Fruit fly (Drosophila melanogaster) whole organism, embryonic: Measurements from ENCODE around the gene Nadsyn.

Experiments
- CG10267 ChIP-seq: fragments of 200-800 bp; sonication (Bioruptor generic); optimal IDR thresholded peaks from 2 replicates; lab custom pipeline; 2018; ENCODE audit warnings: missing biosample characterization, mild to moderate bottlenecking, missing genetic modification characterization, moderate library complexity
- CG10565 ChIP-seq: fragments of 200-800 bp; sonication (Bioruptor generic); optimal IDR thresholded peaks from 3 replicates; lab custom pipeline; 2016; ENCODE audit warnings: missing biosample characterization, mild to moderate bottlenecking, missing genetic modification characterization
- CG11247 ChIP-seq: fragments of 200-800 bp; sonication (Bioruptor generic); IDR thresholded peaks from 2 replicates; pipeline ENCODE4 v1.3.6; 2022; ENCODE audit warnings: missing biosample characterization, missing genetic modification characterization
- CG11456 ChIP-seq: fragments of 200-800 bp; sonication (Bioruptor generic); IDR thresholded peaks from 3 replicates; pipeline ENCODE4 v1.3.6; 2022; ENCODE audit warnings: missing biosample characterization, missing genetic modification characterization
- CG12104 ChIP-seq: fragments of 200-800 bp; sonication (Bioruptor generic); optimal IDR thresholded peaks from 3 replicates; lab custom pipeline; 2016; ENCODE audit warnings: missing biosample characterization, missing genetic modification characterization
- CG15269 ChIP-seq: fragments of 200-800 bp; sonication (Bioruptor generic); optimal IDR thresholded peaks from 2 replicates; lab custom pipeline; 2018; ENCODE audit warnings: missing biosample characterization, mild to moderate bottlenecking, missing genetic modification characterization, moderate library complexity
- CG1602 ChIP-seq: fragments of 200-800 bp; sonication (Bioruptor generic); optimal IDR thresholded peaks from 3 replicates; lab custom pipeline; 2016; ENCODE audit warnings: missing biosample characterization, missing genetic modification characterization
- CG16779 ChIP-seq: fragments of 200-800 bp; sonication (Bioruptor generic); IDR thresholded peaks from 2 replicates; pipeline ENCODE4 v1.3.6; 2022; ENCODE audit warnings: missing biosample characterization, missing genetic modification characterization
- CG18011 ChIP-seq: fragments of 200-800 bp; sonication (Bioruptor generic); optimal IDR thresholded peaks from 2 replicates; lab custom pipeline; 2017; ENCODE audit warnings: missing biosample characterization, missing genetic modification characterization, mild to moderate bottlenecking, moderate library complexity, missing genotype
- CG1832 ChIP-seq: fragments of 200-800 bp; sonication (Bioruptor generic); optimal IDR thresholded peaks from 2 replicates; lab custom pipeline; 2017; ENCODE audit warnings: missing biosample characterization, mild to moderate bottlenecking, missing genetic modification characterization, inconsistent platforms
- CG30403 ChIP-seq: fragments of 200-800 bp; sonication (Bioruptor generic); optimal IDR thresholded peaks from 3 replicates; lab custom pipeline; 2016; ENCODE audit warnings: missing biosample characterization, missing genetic modification characterization
- CG34422 ChIP-seq: fragments of 200-800 bp; sonication (Bioruptor generic); IDR thresholded peaks from 3 replicates; pipeline ENCODE4 v1.3.6; 2022; ENCODE audit warnings: missing biosample characterization, missing genetic modification characterization
- CG7271 ChIP-seq: fragments of 200-800 bp; sonication (Bioruptor generic); optimal IDR thresholded peaks from 2 replicates; lab custom pipeline; 2018; ENCODE audit warnings: missing biosample characterization, mild to moderate bottlenecking, missing genetic modification characterization, moderate library complexity
- CG7987 ChIP-seq: fragments of 200-800 bp; sonication (Bioruptor generic); optimal IDR thresholded peaks from 2 replicates; lab custom pipeline; 2018; ENCODE audit warnings: missing biosample characterization, mild to moderate bottlenecking, missing genetic modification characterization, moderate library complexity
- CG8089 ChIP-seq: fragments of 200-800 bp; sonication (Bioruptor generic); optimal IDR thresholded peaks from 3 replicates; lab custom pipeline; 2016; ENCODE audit warnings: missing biosample characterization, missing genetic modification characterization
- CoRest ChIP-seq: fragments of 200-800 bp; sonication (Bioruptor generic); optimal IDR thresholded peaks from 3 replicates; lab custom pipeline; 2018; ENCODE audit warnings: missing biosample characterization, mild to moderate bottlenecking, missing genetic modification characterization, moderate library complexity
- Dref ChIP-seq: fragments of 200-800 bp; sonication (Bioruptor generic); IDR thresholded peaks from 2 replicates; pipeline ENCODE4 v1.3.6; 2022; ENCODE audit warnings: missing biosample characterization, missing genetic modification characterization
- E2f2 ChIP-seq: fragments of 200-800 bp; sonication (Bioruptor generic); IDR thresholded peaks from 2 replicates; pipeline ENCODE4 v1.3.6; 2022; ENCODE audit warnings: missing biosample characterization, missing genetic modification characterization
- Fer3 ChIP-seq: fragments of 200-800 bp; sonication (Bioruptor generic); optimal IDR thresholded peaks from 2 replicates; lab custom pipeline; 2018; ENCODE audit warnings: missing biosample characterization, mild to moderate bottlenecking, missing genetic modification characterization, moderate library complexity
- Gsc ChIP-seq: fragments of 200-800 bp; sonication (Bioruptor generic); IDR thresholded peaks from 2 replicates; pipeline ENCODE4 v1.3.6; 2022; ENCODE audit warnings: missing biosample characterization, missing genetic modification characterization
- Gug ChIP-seq: fragments of 200-800 bp; sonication (Bioruptor generic); IDR thresholded peaks from 4 replicates; pipeline ENCODE4 v1.3.6; 2022; ENCODE audit warnings: missing biosample characterization, missing genetic modification characterization
- HLH3B ChIP-seq: fragments of 200-800 bp; sonication (Bioruptor generic); IDR thresholded peaks from 2 replicates; pipeline ENCODE4 v1.3.6; 2022; ENCODE audit warnings: missing biosample characterization, missing genetic modification characterization
- HLHmδ ChIP-seq: fragments of 200-800 bp; sonication (Bioruptor generic); optimal IDR thresholded peaks from 2 replicates; lab custom pipeline; 2018; ENCODE audit warnings: missing biosample characterization, mild to moderate bottlenecking, missing genetic modification characterization, moderate library complexity
- Hey ChIP-seq: fragments of 200-800 bp; sonication (Bioruptor generic); optimal IDR thresholded peaks from 3 replicates; lab custom pipeline; 2018; ENCODE audit warnings: missing biosample characterization, mild to moderate bottlenecking, missing genetic modification characterization
- Hr78 ChIP-seq, 2 experiments: fragments of 200-800 bp in 1 of 2; fragments of >200 bp in 1 of 2; sonication (Bioruptor generic) in 1 of 2; optimal IDR thresholded peaks; 2 replicates each; lab custom pipeline; 2017 to 2019; ENCODE audit warnings: missing biosample characterization in 2 of 2, missing genetic modification characterization in 2 of 2, mild to moderate bottlenecking in 1 of 2, moderate library complexity in 1 of 2
- Meics ChIP-seq: fragments of 200-800 bp; sonication (Bioruptor generic); optimal IDR thresholded peaks from 2 replicates; lab custom pipeline; 2017; ENCODE audit warnings: missing biosample characterization, mild to moderate bottlenecking, missing genetic modification characterization
- Mes4 ChIP-seq: fragments of 200-800 bp; sonication (Bioruptor generic); optimal IDR thresholded peaks from 2 replicates; lab custom pipeline; 2016; ENCODE audit warnings: missing biosample characterization, missing genetic modification characterization
- Nf-YC ChIP-seq: fragments of 200-800 bp; optimal IDR thresholded peaks from 3 replicates; lab custom pipeline; 2019; ENCODE audit warnings: missing biosample characterization, mild to moderate bottlenecking, missing genetic modification characterization, moderate library complexity
- Optix ChIP-seq: fragments of 200-800 bp; sonication (Bioruptor generic); IDR thresholded peaks from 3 replicates; pipeline ENCODE4 v1.3.6; 2022; ENCODE audit warnings: missing biosample characterization, missing genetic modification characterization
- Pdp1 ChIP-seq, 2 experiments: fragments of 200-800 bp; sonication (Bioruptor generic); optimal IDR thresholded peaks; 3 replicates each; lab custom pipeline; 2016; ENCODE audit warnings: missing biosample characterization in 2 of 2, missing genetic modification characterization in 2 of 2, mild to moderate bottlenecking in 1 of 2, moderate library complexity in 1 of 2
- Poxn ChIP-seq: fragments of 200-800 bp; sonication (Bioruptor generic); IDR thresholded peaks from 2 replicates; pipeline ENCODE4 v1.3.6; 2022; ENCODE audit warnings: missing biosample characterization, missing genetic modification characterization
- Side ChIP-seq: fragments of 200-800 bp; sonication (Bioruptor generic); optimal IDR thresholded peaks from 2 replicates; lab custom pipeline; 2016; ENCODE audit warnings: missing biosample characterization, missing genetic modification characterization
- Six4 ChIP-seq: fragments of 200-800 bp; sonication (Bioruptor generic); optimal IDR thresholded peaks from 2 replicates; lab custom pipeline; 2016; ENCODE audit warnings: missing biosample characterization, missing genetic modification characterization
- ap ChIP-seq: fragments of 200-800 bp; sonication (Bioruptor generic); IDR thresholded peaks from 2 replicates; pipeline ENCODE4 v1.3.6; 2022; ENCODE audit warnings: missing biosample characterization, missing genetic modification characterization
- ash1 ChIP-seq: fragments of 200-800 bp; sonication (Bioruptor generic); optimal IDR thresholded peaks from 2 replicates; lab custom pipeline; 2018; ENCODE audit warnings: missing biosample characterization, mild to moderate bottlenecking, missing genetic modification characterization
- cas ChIP-seq: fragments of 200-800 bp; sonication (Bioruptor generic); IDR thresholded peaks from 2 replicates; pipeline ENCODE4 v1.3.6; 2022; ENCODE audit warnings: missing biosample characterization, missing genetic modification characterization
- dati ChIP-seq: fragments of 200-800 bp; sonication (Bioruptor generic); IDR thresholded peaks from 2 replicates; pipeline ENCODE4 v1.3.6; 2022; ENCODE audit warnings: missing biosample characterization, missing genetic modification characterization
- esg ChIP-seq: fragments of 200-800 bp; sonication (Bioruptor generic); conservative IDR thresholded peaks from 2 replicates; pipeline ENCODE4 v1.3.6; 2022; ENCODE audit warnings: missing biosample characterization, missing genetic modification characterization
- eve ChIP-seq, 2 experiments: fragments of >200 bp; optimal IDR thresholded peaks; 2 replicates each; lab custom pipeline; 2017; ENCODE audit warnings: missing biosample characterization in 2 of 2, missing genetic modification characterization in 2 of 2
- exex ChIP-seq: fragments of 200-800 bp; sonication (Bioruptor generic); optimal IDR thresholded peaks from 4 replicates; lab custom pipeline; 2018; ENCODE audit warnings: missing biosample characterization, mild to moderate bottlenecking, missing genetic modification characterization, moderate library complexity
- h ChIP-seq: fragments of >200 bp; optimal IDR thresholded peaks from 2 replicates; lab custom pipeline; 2017
- jing ChIP-seq: fragments of 200-800 bp; sonication (Bioruptor generic); optimal IDR thresholded peaks from 2 replicates; lab custom pipeline; 2018; ENCODE audit warnings: missing biosample characterization, mild to moderate bottlenecking, missing genetic modification characterization
- knrl ChIP-seq: fragments of 200-800 bp; sonication (Bioruptor generic); IDR thresholded peaks from 3 replicates; pipeline ENCODE4 v1.3.6; 2022; ENCODE audit warnings: missing biosample characterization, missing genetic modification characterization; ENCODE audit not compliant: partially characterized antibody
- lilli ChIP-seq: fragments of 200-800 bp; sonication (Bioruptor generic); optimal IDR thresholded peaks from 3 replicates; lab custom pipeline; 2016; ENCODE audit warnings: missing biosample characterization, missing genetic modification characterization
- mirr ChIP-seq: fragments of 200-800 bp; sonication (Bioruptor generic); optimal IDR thresholded peaks from 3 replicates; lab custom pipeline; 2018; ENCODE audit warnings: missing biosample characterization, mild to moderate bottlenecking, missing genetic modification characterization
- oc ChIP-seq: fragments of 200-800 bp; sonication (Bioruptor generic); optimal IDR thresholded peaks from 2 replicates; lab custom pipeline; 2018; ENCODE audit warnings: missing biosample characterization, mild to moderate bottlenecking, missing genetic modification characterization, moderate library complexity
- p53 ChIP-seq: fragments of 200-800 bp; sonication (Bioruptor generic); optimal IDR thresholded peaks from 2 replicates; lab custom pipeline; 2016; ENCODE audit warnings: missing biosample characterization, missing genetic modification characterization
- sens-2 ChIP-seq: fragments of 200-800 bp; sonication (Bioruptor generic); IDR thresholded peaks from 2 replicates; pipeline ENCODE4 v1.3.6; 2022; ENCODE audit warnings: missing biosample characterization, missing genetic modification characterization
- so ChIP-seq: fragments of 200-800 bp; sonication (Bioruptor generic); IDR thresholded peaks from 3 replicates; pipeline ENCODE4 v1.3.6; 2022; ENCODE audit warnings: missing biosample characterization, missing genetic modification characterization
- sr ChIP-seq: fragments of 200-800 bp; sonication (Bioruptor generic); IDR thresholded peaks from 3 replicates; pipeline ENCODE4 v1.3.6; 2022; ENCODE audit warnings: missing biosample characterization, missing genetic modification characterization
- vnd ChIP-seq: fragments of 200-800 bp; sonication (Bioruptor generic); IDR thresholded peaks from 3 replicates; pipeline ENCODE4 v1.3.6; 2022; ENCODE audit warnings: missing biosample characterization, missing genetic modification characterization; ENCODE audit not compliant: partially characterized antibody
- zen ChIP-seq: fragments of 200-800 bp; sonication (Bioruptor generic); optimal IDR thresholded peaks from 3 replicates; lab custom pipeline; 2018; ENCODE audit warnings: missing biosample characterization, mild to moderate bottlenecking, missing genetic modification characterization, moderate library complexity

Nadsyn gene

DNA sequence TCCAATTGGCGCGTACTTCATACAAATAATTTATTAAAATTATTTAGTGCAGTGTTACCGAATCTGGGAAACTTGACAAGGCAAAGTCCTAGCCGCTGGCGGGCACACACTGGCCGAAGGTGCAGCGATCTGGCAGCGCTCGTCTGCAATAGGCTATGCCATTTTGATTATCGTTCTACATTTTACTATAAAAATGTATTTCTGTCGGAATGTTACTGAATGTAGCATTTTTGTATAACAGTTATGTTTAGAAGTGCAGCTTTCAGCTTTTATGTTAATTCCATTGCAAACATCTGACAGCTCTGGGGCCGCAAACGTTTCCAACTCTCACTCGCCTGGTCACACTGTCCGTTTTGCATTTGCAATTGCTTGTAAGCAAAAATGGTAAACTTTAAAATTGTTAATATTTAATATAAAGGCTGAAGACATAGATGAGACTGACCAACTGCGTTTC, 26.5 kb upstream of the Nadsyn start, which contains the start of gene Grip91 (continued):
- TF ChIP-seq Pdp1 (GFP tag; optimal IDR thresholded peaks at IDR 0.05; lab: Kevin White, UChicago) (peak in 1 of 2 experiments; percentile 36), cas (GFP tag; lab: Robert Waterston, UW) (no peak), CG30403 (GFP tag; lab: Kevin White, UChicago) (peak; percentile 4), CG16779 (GFP tag; lab: Robert Waterston, UW) (no peak), CG34422 (GFP tag; lab: Robert Waterston, UW) (no peak), Dref (no peak), p53 (GFP tag; lab: Kevin White, UChicago) (no peak), CG1602 (GFP tag; lab: Kevin White, UChicago) (no peak), so (no peak), CG1832 (GFP tag; lab: Kevin White, UChicago) (no peak), Hr78 (GFP tag; optimal IDR thresholded peaks at IDR 0.05; lab: Kevin White, UChicago) (no peak), dati (GFP tag; lab: Robert Waterston, UW) (no peak), HLH3B (GFP tag; lab: Robert Waterston, UW) (no peak), CG12104 (no peak), ash1 (GFP tag; lab: Kevin White, UChicago) (no peak), CG11247 (GFP tag; lab: Robert Waterston, UW) (no peak), Gug (GFP tag; lab: Robert Waterston, UW) (no peak), Side (GFP tag; lab: Kevin White, UChicago) (no peak), Meics (GFP tag; lab: Kevin White, UChicago) (no peak), CG7987 (GFP tag; lab: Kevin White, UChicago) (no peak), Hey (no peak), exex (tag; lab: Kevin White, UChicago) (no peak), Fer3 (tag; lab: Kevin White, UChicago) (no peak), oc (tag; lab: Kevin White, UChicago) (no peak), lilli (no peak), CoRest (peak; percentile 46), Six4 (no peak), knrl (GFP tag; lab: Robert Waterston, UW) (0 out of 3 replicates have a peak, but pooled peaks have one; percentile 50), zen (no peak), HLHmδ (GFP tag; lab: Kevin White, UChicago) (no peak), CG18011 (no peak), sens-2 (GFP tag; lab: Robert Waterston, UW) (no peak), ap (GFP tag; lab: Robert Waterston, UW) (no peak), Poxn (GFP tag; lab: Robert Waterston, UW) (no peak), Nf-YC (tag; lab: Kevin White, UChicago) (peak; percentile 66), vnd (GFP tag; lab: Robert Waterston, UW) (no peak), esg (GFP tag; lab: Robert Waterston, UW) (no peak), E2f2 (GFP tag; lab: Robert Waterston, UW) (peak; percentile 77), Mes4 (no peak), h (no peak), CG8089 (GFP tag; lab: Kevin White, UChicago) (no peak), jing (GFP tag; lab: Kevin White, UChicago) (no peak), CG7271 (tag; lab: Kevin White, UChicago) (no peak), Gsc (GFP tag; lab: Robert Waterston, UW) (no peak), Optix (GFP tag; lab: Robert Waterston, UW) (no peak), sr (GFP tag; lab: Robert Waterston, UW) (no peak), CG10565 (GFP tag; lab: Kevin White, UChicago) (no peak), eve (GFP tag; optimal IDR thresholded peaks at IDR 0.05; lab: Kevin White, UChicago) (no peak), CG11456 (GFP tag; lab: Robert Waterston, UW) (no peak), mirr (no peak), CG10267 (tag; lab: Kevin White, UChicago) (peak; percentile 18), CG15269 (tag; lab: Kevin White, UChicago) (no peak)
